Worm (Caenorhabditis elegans) whole organism, mixed stage, embryonic: ENCODE results near the gene F22B3.5.

Experiments
- hlh-1 ChIP-seq: fragments of 150-350 bp; optimal IDR thresholded peaks from 2 replicates; lab custom pipeline; 2014; ENCODE audit warnings: missing biosample characterization, missing genetic modification reagents, missing genetic modification characterization
- nhr-2 ChIP-seq: fragments of 150-350 bp; optimal IDR thresholded peaks from 2 replicates; lab custom pipeline; 2014; ENCODE audit warnings: missing biosample characterization, missing genetic modification characterization

The F22B3.5 gene

ce11 chrIV:11371645-11372044, 45.0 kb downstream of the F22B3.5 start, which contains the start of gene sec-31:
sec-31 (minus strand) TSS chrIV:11371792.
- no peak for TF ChIP-seq nhr-2 (tag; lab: Kevin White, UChicago)
- TF ChIP-seq hlh-1 (tag; lab: Kevin White, UChicago): peak; percentile 77
- TF ChIP-seq, all 35 proteins: peak for 1
